Worm (Caenorhabditis elegans) whole organism, young adult: ENCODE results near the gene ZK1058.3.

Experiments
- B0019.2 ChIP-seq: fragments of 200-800 bp; sonication (Bioruptor generic); conservative IDR thresholded peaks from 2 replicates; pipeline ENCODE4 v1.3.6; 2022; ENCODE audit warnings: missing genetic modification reagents, missing genetic modification characterization, missing compliant biosample characterization
- B0336.3 ChIP-seq: fragments of 200-800 bp; sonication (Bioruptor generic); IDR thresholded peaks from 2 replicates; pipeline ENCODE4 v1.3.6; 2022; ENCODE audit warnings: missing genetic modification characterization, missing compliant biosample characterization
- C06A6.2 ChIP-seq: fragments of 200-800 bp; sonication (Bioruptor generic); conservative IDR thresholded peaks from 2 replicates; pipeline ENCODE4 v1.3.6; 2022; ENCODE audit warnings: missing genetic modification characterization, missing compliant biosample characterization
- C17E4.6 ChIP-seq: fragments of 200-800 bp; sonication (Bioruptor generic); IDR thresholded peaks from 2 replicates; pipeline ENCODE4 v1.3.6; 2022; ENCODE audit warnings: missing genetic modification reagents, missing genetic modification characterization, missing compliant biosample characterization
- F52B5.7 ChIP-seq: sonication (generic microtip); optimal IDR thresholded peaks from 2 replicates; lab custom pipeline; 2016; ENCODE audit warnings: mild to moderate bottlenecking, missing genetic modification characterization, missing compliant biosample characterization
- F57A8.1 ChIP-seq: fragments of 200-800 bp; sonication (Bioruptor generic); optimal IDR thresholded peaks from 2 replicates; lab custom pipeline; 2018; ENCODE audit warnings: mild to moderate bottlenecking, missing genetic modification characterization, moderate library complexity, missing compliant biosample characterization
- Y56A3A.18 ChIP-seq: fragments of 200-800 bp; sonication (Bioruptor generic); IDR thresholded peaks from 2 replicates; pipeline ENCODE4 v1.3.6; 2022; ENCODE audit warnings: missing genetic modification reagents, missing genetic modification characterization, missing compliant biosample characterization
- Y67H2A.10 ChIP-seq: fragments of 200-800 bp; sonication (Bioruptor generic); conservative IDR thresholded peaks from 2 replicates; pipeline ENCODE4 v1.3.6; 2022; ENCODE audit warnings: missing genetic modification reagents, missing genetic modification characterization, missing compliant biosample characterization
- athp-1 ChIP-seq: sonication (generic microtip); optimal IDR thresholded peaks from 2 replicates; lab custom pipeline; 2017; ENCODE audit warnings: mild to moderate bottlenecking, missing genetic modification characterization, missing compliant biosample characterization
- attf-5 ChIP-seq: fragments of 200-800 bp; sonication (Bioruptor generic); optimal IDR thresholded peaks from 2 replicates; lab custom pipeline; 2018; ENCODE audit warnings: mild to moderate bottlenecking, missing genetic modification characterization, missing compliant biosample characterization
- attf-6 ChIP-seq: fragments of 200-800 bp; sonication (Bioruptor generic); IDR thresholded peaks from 2 replicates; pipeline ENCODE4 v1.3.6; 2022; ENCODE audit warnings: missing genetic modification reagents, missing genetic modification characterization, missing compliant biosample characterization
- bed-1 ChIP-seq: fragments of 200-800 bp; sonication (Bioruptor generic); IDR thresholded peaks from 2 replicates; pipeline ENCODE4 v1.3.6; 2022; ENCODE audit warnings: missing genetic modification reagents, missing genetic modification characterization, missing compliant biosample characterization
- ceh-100 ChIP-seq: fragments of 200-800 bp; sonication (Bioruptor generic); IDR thresholded peaks from 2 replicates; pipeline ENCODE4 v1.3.6; 2022; ENCODE audit warnings: missing genetic modification reagents, missing genetic modification characterization, missing compliant biosample characterization
- ceh-27 ChIP-seq: fragments of 200-800 bp; sonication (Bioruptor generic); optimal IDR thresholded peaks from 2 replicates; lab custom pipeline; 2018; ENCODE audit warnings: mild to moderate bottlenecking, missing genetic modification characterization, moderate library complexity, missing compliant biosample characterization
- ceh-91 ChIP-seq: fragments of 200-800 bp; sonication (Bioruptor generic); IDR thresholded peaks from 2 replicates; pipeline ENCODE4 v1.3.6; 2022; ENCODE audit warnings: missing genetic modification reagents, missing genetic modification characterization, missing compliant biosample characterization
- die-1 ChIP-seq: sonication (generic microtip); optimal IDR thresholded peaks from 2 replicates; lab custom pipeline; 2016; ENCODE audit warnings: missing genotype, mild to moderate bottlenecking, missing genetic modification characterization, missing compliant biosample characterization
- dpff-1 ChIP-seq: sonication (generic microtip); optimal IDR thresholded peaks from 2 replicates; lab custom pipeline; 2017; ENCODE audit warnings: mild to moderate bottlenecking, missing genetic modification characterization, missing compliant biosample characterization
- egl-18 ChIP-seq: fragments of 200-800 bp; sonication (Bioruptor generic); IDR thresholded peaks from 2 replicates; pipeline ENCODE4 v1.3.6; 2022; ENCODE audit warnings: missing genetic modification reagents, missing genetic modification characterization, missing compliant biosample characterization
- egrh-3 ChIP-seq: fragments of 200-800 bp; sonication (Bioruptor generic); IDR thresholded peaks from 2 replicates; pipeline ENCODE4 v1.3.6; 2022; ENCODE audit warnings: missing genetic modification reagents, missing genetic modification characterization, missing compliant biosample characterization
- ets-4 ChIP-seq: fragments of 200-800 bp; sonication (Bioruptor generic); optimal IDR thresholded peaks from 2 replicates; lab custom pipeline; 2018; ENCODE audit warnings: mild to moderate bottlenecking, missing genetic modification characterization, missing compliant biosample characterization
- hmg-20 ChIP-seq: fragments of 200-800 bp; sonication (Bioruptor generic); IDR thresholded peaks from 2 replicates; pipeline ENCODE4 v1.3.6; 2022; ENCODE audit warnings: missing genetic modification reagents, missing genetic modification characterization, missing compliant biosample characterization
- hsf-1 ChIP-seq: fragments of 200-800 bp; sonication (Bioruptor generic); IDR thresholded peaks from 2 replicates; pipeline ENCODE4 v1.3.6; 2022; ENCODE audit warnings: missing genetic modification reagents, missing genetic modification characterization, missing compliant biosample characterization
- lin-35 ChIP-seq, 3 experiments: fragments of 150-350 bp in 2 of 3; sonication (generic microtip) in 1 of 3; optimal IDR thresholded peaks; 2 replicates each; lab custom pipeline; 2014 to 2018; ENCODE audit warnings: missing biosample characterization in 3 of 3, missing genetic modification characterization in 3 of 3, missing genetic modification reagents in 3 of 3
- lsy-27 ChIP-seq: sonication (generic microtip); optimal IDR thresholded peaks from 2 replicates; lab custom pipeline; 2017; ENCODE audit warnings: missing genetic modification characterization, mild to moderate bottlenecking, missing compliant biosample characterization, antibody characterized with exemption, missing genotype, borderline replicate concordance; ENCODE audit not compliant: insufficient read depth
- mcd-1 ChIP-seq: fragments of 200-800 bp; sonication (Bioruptor generic); IDR thresholded peaks from 2 replicates; pipeline ENCODE4 v1.3.6; 2022; ENCODE audit warnings: missing genetic modification reagents, missing genetic modification characterization, missing compliant biosample characterization
- mel-28 ChIP-seq: sonication (generic microtip); optimal IDR thresholded peaks from 2 replicates; lab custom pipeline; 2016; ENCODE audit warnings: borderline replicate concordance, mild to moderate bottlenecking, missing genetic modification characterization, missing compliant biosample characterization
- nfya-1 ChIP-seq: sonication (generic microtip); optimal IDR thresholded peaks from 2 replicates; lab custom pipeline; 2017; ENCODE audit warnings: antibody characterized with exemption, missing compliant biosample characterization, missing genetic modification characterization, borderline replicate concordance; ENCODE audit not compliant: insufficient read depth
- nhr-120 ChIP-seq: fragments of 200-800 bp; sonication (Bioruptor generic); IDR thresholded peaks from 2 replicates; pipeline ENCODE4 v1.3.6; 2022; ENCODE audit warnings: missing genetic modification characterization, missing compliant biosample characterization
- nhr-80 ChIP-seq: sonication (generic microtip); optimal IDR thresholded peaks from 2 replicates; lab custom pipeline; 2016; ENCODE audit warnings: missing genetic modification characterization, missing compliant biosample characterization
- nhr-90 ChIP-seq: sonication (generic microtip); optimal IDR thresholded peaks from 2 replicates; lab custom pipeline; 2016; ENCODE audit warnings: missing genotype, mild to moderate bottlenecking, missing genetic modification characterization, missing compliant biosample characterization
- pbrm-1 ChIP-seq: fragments of 200-800 bp; sonication (Bioruptor generic); IDR thresholded peaks from 2 replicates; pipeline ENCODE4 v1.3.6; 2022; ENCODE audit warnings: missing genetic modification reagents, missing genetic modification characterization, missing compliant biosample characterization
- sdz-38 ChIP-seq: sonication (generic microtip); optimal IDR thresholded peaks from 2 replicates; lab custom pipeline; 2016; ENCODE audit warnings: missing genotype, missing genetic modification characterization, missing compliant biosample characterization
- snpc-1.3 ChIP-seq: sonication (generic microtip); optimal IDR thresholded peaks from 2 replicates; lab custom pipeline; 2017; ENCODE audit warnings: missing genetic modification characterization, mild to moderate bottlenecking, missing compliant biosample characterization, antibody characterized with exemption, moderate library complexity, missing genotype, missing genetic modification reagents; ENCODE audit not compliant: insufficient read depth
- snpc-3.4 ChIP-seq: sonication (generic microtip); optimal IDR thresholded peaks from 2 replicates; lab custom pipeline; 2017; ENCODE audit warnings: missing genetic modification characterization, mild to moderate bottlenecking, missing compliant biosample characterization, antibody characterized with exemption, moderate library complexity, missing genotype, missing genetic modification reagents
- snpc-4 ChIP-seq, 5 experiments: fragments of 150-350 bp in 1 of 5; sonication (generic microtip) in 4 of 5; optimal IDR thresholded peaks; 2 replicates each; lab custom pipeline; 2014 to 2018; ENCODE audit warnings: missing genetic modification characterization in 5 of 5, missing biosample characterization in 3 of 5, antibody characterized with exemption in 2 of 5, mild to moderate bottlenecking in 2 of 5, missing compliant biosample characterization in 2 of 5, missing genotype in 2 of 5, moderate library complexity in 2 of 5, missing genetic modification reagents in 1 of 5
- tbp1 ChIP-seq: fragments of 200-800 bp; sonication (Bioruptor generic); optimal IDR thresholded peaks from 2 replicates; lab custom pipeline; 2018; ENCODE audit warnings: mild to moderate bottlenecking, missing genetic modification characterization, missing compliant biosample characterization
- ztf-26 ChIP-seq: sonication (generic microtip); optimal IDR thresholded peaks from 2 replicates; lab custom pipeline; 2017; ENCODE audit warnings: missing genetic modification characterization, missing compliant biosample characterization
- ztf-28 ChIP-seq: fragments of 200-800 bp; sonication (Bioruptor generic); IDR thresholded peaks from 2 replicates; pipeline ENCODE4 v1.3.6; 2022; ENCODE audit warnings: missing genetic modification reagents, missing genetic modification characterization, missing compliant biosample characterization

The ZK1058.3 gene

ce11 chrIII:3902588-3903325 is 15.9 kb upstream of the ZK1058.3 start (continued):
- TF ChIP-seq tbp1 (GFP tag; lab: Kevin White, UChicago) (no peak), pbrm-1 (GFP tag; lab: Robert Waterston, UW) (no peak), B0336.3 (peak; percentile 60; the same call in 1 of the 2 replicates), lsy-27 (tag; lab: Kevin White, UChicago) (no peak), snpc-1.3 (tag; lab: Kevin White, UChicago) (no peak), bed-1 (no peak), die-1 (tag; lab: Kevin White, UChicago) (no peak), Y56A3A.18 (GFP tag; lab: Robert Waterston, UW) (peak; percentile 32; the same call in 1 of the 2 replicates), nhr-120 (no peak), egrh-3 (GFP tag; lab: Robert Waterston, UW) (no peak), athp-1 (tag; lab: Kevin White, UChicago) (peak; percentile 72), nfya-1 (tag; lab: Kevin White, UChicago) (no peak), sdz-38 (tag; lab: Kevin White, UChicago) (no peak), nhr-80 (tag; lab: Kevin White, UChicago) (no peak), attf-5 (GFP tag; lab: Kevin White, UChicago) (peak; percentile 0), C17E4.6 (GFP tag; lab: Robert Waterston, UW) (no peak), C06A6.2 (GFP tag; lab: Robert Waterston, UW) (no peak), egl-18 (GFP tag; lab: Robert Waterston, UW) (no peak), lin-35 (GFP tag; optimal IDR thresholded peaks at IDR 0.05; lab: Kevin White, UChicago) (no peak), ztf-26 (tag; lab: Kevin White, UChicago) (peak; percentile 34), B0019.2 (no peak), hmg-20 (GFP tag; lab: Robert Waterston, UW) (no peak), dpff-1 (no peak), ceh-100 (GFP tag; lab: Robert Waterston, UW) (no peak), ceh-27 (GFP tag; lab: Kevin White, UChicago) (no peak), mcd-1 (GFP tag; lab: Robert Waterston, UW) (0 out of 2 replicates have a peak, but pooled peaks have one; percentile 4), nhr-90 (tag; lab: Kevin White, UChicago) (no peak), snpc-3.4 (tag; lab: Kevin White, UChicago) (no peak), F52B5.7 (tag; lab: Kevin White, UChicago) (peak; percentile 57), ets-4 (GFP tag; lab: Kevin White, UChicago) (no peak), mel-28 (tag; lab: Kevin White, UChicago) (no peak), attf-6 (GFP tag; lab: Robert Waterston, UW) (no peak), hsf-1 (GFP tag; lab: Robert Waterston, UW) (no peak), ceh-91 (GFP tag; lab: Robert Waterston, UW) (no peak)

ce11 chrIII:3906481-3906880 is 12.2 kb upstream of the ZK1058.3 start:
- TF ChIP-seq ztf-28 (GFP tag; lab: Robert Waterston, UW) (no peak), Y67H2A.10 (GFP tag; lab: Robert Waterston, UW) (no peak), F57A8.1 (no peak), egl-18 (GFP tag; lab: Robert Waterston, UW) (no peak), snpc-4 (GFP tag; optimal IDR thresholded peaks at IDR 0.05; lab: Kevin White, UChicago) (peak; percentile 11), snpc-4 (tag; optimal IDR thresholded peaks at IDR 0.05; lab: Kevin White, UChicago) (peak in 2 of 4 experiments; percentile 68 to 71), nfya-1 (tag; lab: Kevin White, UChicago) (no peak), pbrm-1 (GFP tag; lab: Robert Waterston, UW) (no peak)
